Worm (Caenorhabditis elegans): ENCODE results near the gene T21B6.3.

DNA sequence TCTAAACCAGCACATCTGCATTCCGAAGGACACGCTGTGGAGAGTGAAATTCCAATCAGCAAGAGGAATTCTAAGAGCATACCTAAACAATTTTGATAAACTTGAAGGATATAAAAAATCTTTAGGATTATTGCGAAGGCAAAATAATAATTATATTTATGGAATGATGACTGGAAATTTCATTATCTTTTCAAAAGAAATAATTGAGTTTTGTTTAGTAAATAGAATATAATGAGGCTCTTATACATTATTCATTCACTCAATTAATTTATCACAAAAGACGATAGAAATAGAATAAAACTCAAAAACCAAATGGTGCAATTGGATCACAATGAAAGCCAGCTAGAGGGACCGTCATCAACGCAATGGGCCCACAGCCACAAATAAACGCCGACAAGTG lies 30.4 kb upstream of the T21B6.3 start, which contains the start of gene pxn-2:
- TF ChIP-seq rcor-1 (GFP tag; IDR thresholded peaks at IDR 0.05) (no peak), fkh-3 (tag; optimal IDR thresholded peaks at IDR 0.05) (no peak), snpc-4 (GFP tag; optimal IDR thresholded peaks at IDR 0.05) (no peak), snpc-4 (tag; optimal IDR thresholded peaks at IDR 0.05) (no peak), hmg-20 (GFP tag; IDR thresholded peaks at IDR 0.05) (no peak), cebp-2 (GFP tag; IDR thresholded peaks at IDR 0.05) (no peak), let-526 (GFP tag; IDR thresholded peaks at IDR 0.05) (no peak), egrh-3 (GFP tag; IDR thresholded peaks at IDR 0.05) (no peak)

Data from whole organism, young adult.